Worm (Caenorhabditis elegans): Measurements from ENCODE around the gene sra-39.

Gene sra-39

ce11 chrX:13937350-13937749, 34.1 kb upstream of the sra-39 start:
- no peak for TF ChIP-seq lin-13 (tag; optimal IDR thresholded peaks at IDR 0.05)
- TF ChIP-seq elt-3 (tag; optimal IDR thresholded peaks at IDR 0.05): peak; percentile 79

- TF ChIP-seq unc-62 (GFP tag; optimal IDR thresholded peaks at IDR 0.05) (peak; percentile 58), nhr-12 (tag; optimal IDR thresholded peaks at IDR 0.05) (no peak), bed-3 (GFP tag; optimal IDR thresholded peaks at IDR 0.05) (no peak)
Observed at ce11 chrX:13936719-13937118, 33.5 kb upstream of the sra-39 start.

- TF ChIP-seq blmp-1 (tag; optimal IDR thresholded peaks at IDR 0.05) (no peak), unc-62 (GFP tag; optimal IDR thresholded peaks at IDR 0.05) (no peak), nhr-76 (tag; optimal IDR thresholded peaks at IDR 0.05) (no peak), ham-2 (GFP tag; optimal IDR thresholded peaks at IDR 0.05) (no peak), lin-13 (tag; optimal IDR thresholded peaks at IDR 0.05) (no peak), unc-39 (tag; optimal IDR thresholded peaks at IDR 0.05) (no peak), lin-32 (GFP tag; optimal IDR thresholded peaks at IDR 0.05) (no peak)
Observed at ce11 chrX:13934574-13934973, 31.3 kb upstream of the sra-39 start, which contains the start of gene elt-3. Gene elt-3, plus strand, starts transcription at chrX:13934874.

- no peak for TF ChIP-seq lin-13 (tag; optimal IDR thresholded peaks at IDR 0.05)
- TF ChIP-seq snpc-4 (tag; optimal IDR thresholded peaks at IDR 0.05): no peak
- TF ChIP-seq nhr-76 (tag; optimal IDR thresholded peaks at IDR 0.05): no peak
- no peak for TF ChIP-seq ztf-11 (tag; optimal IDR thresholded peaks at IDR 0.05)
- TF ChIP-seq drap-1 (GFP tag; optimal IDR thresholded peaks at IDR 0.05): no peak
- no peak for TF ChIP-seq ham-2 (GFP tag; optimal IDR thresholded peaks at IDR 0.05)
Observed at ce11 chrX:13929534-13929933, 26.3 kb upstream of the sra-39 start, which contains the start of gene meg-1. Gene meg-1, minus strand, starts transcription at chrX:13929634.

- TF ChIP-seq bed-3 (GFP tag; optimal IDR thresholded peaks at IDR 0.05): no peak
- no peak for TF ChIP-seq elt-1 (tag; optimal IDR thresholded peaks at IDR 0.05; ENCODE audit: borderline replicate concordance, insufficient read depth)
- no peak for TF ChIP-seq blmp-1 (tag; optimal IDR thresholded peaks at IDR 0.05)
- TF ChIP-seq flh-1 (GFP tag; optimal IDR thresholded peaks at IDR 0.05): no peak
- TF ChIP-seq sem-2 (GFP tag; optimal IDR thresholded peaks at IDR 0.05): no peak
- TF ChIP-seq lin-32 (GFP tag; optimal IDR thresholded peaks at IDR 0.05): no peak
- TF ChIP-seq unc-62 (GFP tag; optimal IDR thresholded peaks at IDR 0.05): no peak
- no peak for TF ChIP-seq ztf-11 (tag; optimal IDR thresholded peaks at IDR 0.05)
- no peak for TF ChIP-seq ceh-43 (GFP tag; optimal IDR thresholded peaks at IDR 0.05)
- TF ChIP-seq hlh-1 (tag; optimal IDR thresholded peaks at IDR 0.05): no peak
- TF ChIP-seq mep-1 (tag; optimal IDR thresholded peaks at IDR 0.05): no peak
- no peak for TF ChIP-seq nhr-12 (tag; optimal IDR thresholded peaks at IDR 0.05)
- TF ChIP-seq tbx-8 (GFP tag; optimal IDR thresholded peaks at IDR 0.05): no peak
- no peak for TF ChIP-seq cnd-1 (tag; optimal IDR thresholded peaks at IDR 0.05)
- TF ChIP-seq nhr-237 (tag; optimal IDR thresholded peaks at IDR 0.05): no peak
- TF ChIP-seq unc-120 (tag; optimal IDR thresholded peaks at IDR 0.05; ENCODE audit: poor library complexity, severe bottlenecking): no peak
- TF ChIP-seq unc-39 (tag; optimal IDR thresholded peaks at IDR 0.05): no peak
- no peak for TF ChIP-seq nhr-28 (tag; optimal IDR thresholded peaks at IDR 0.05)
Observed at ce11 chrX:13928532-13928931, 25.3 kb upstream of the sra-39 start.

ce11 chrX:13926029-13926428, 22.8 kb upstream of the sra-39 start, which contains the start of gene meg-2:
Gene meg-2, minus strand, starts transcription at chrX:13926129.
- TF ChIP-seq snpc-4 (tag; optimal IDR thresholded peaks at IDR 0.05) (no peak), mls-2 (tag; optimal IDR thresholded peaks at IDR 0.05) (no peak), nhr-28 (tag; optimal IDR thresholded peaks at IDR 0.05) (no peak), ztf-11 (tag; optimal IDR thresholded peaks at IDR 0.05) (no peak), mep-1 (tag; optimal IDR thresholded peaks at IDR 0.05) (no peak), elt-3 (tag; optimal IDR thresholded peaks at IDR 0.05) (no peak), lin-32 (GFP tag; optimal IDR thresholded peaks at IDR 0.05) (no peak), ces-1 (GFP tag; optimal IDR thresholded peaks at IDR 0.05) (no peak), ceh-39 (tag; optimal IDR thresholded peaks at IDR 0.05) (no peak), mab-5 (tag; optimal IDR thresholded peaks at IDR 0.05) (no peak), nhr-76 (tag; optimal IDR thresholded peaks at IDR 0.05) (no peak)

Measured in whole organism, mixed stage, embryonic.